Fruit fly (Drosophila melanogaster) whole organism, embryonic: ENCODE measurements around the gene ida.

Source experiments
- Abd-B ChIP-seq: fragments of 200-800 bp; sonication (Bioruptor generic); optimal IDR thresholded peaks from 2 replicates; lab custom pipeline; 2018; ENCODE audit warnings: missing biosample characterization, mild to moderate bottlenecking, missing genetic modification characterization, moderate library complexity
- Ada2b ChIP-seq: fragments of 200-800 bp; sonication (Bioruptor generic); IDR thresholded peaks from 2 replicates; pipeline ENCODE4 v1.3.6; 2022; ENCODE audit warnings: missing biosample characterization, missing genetic modification characterization
- Atf3 ChIP-seq: fragments of 200-800 bp; sonication (Bioruptor generic); optimal IDR thresholded peaks from 3 replicates; lab custom pipeline; 2016; ENCODE audit warnings: missing biosample characterization, missing genetic modification characterization
- B-H2 ChIP-seq: fragments of 200-800 bp; sonication (Bioruptor generic); optimal IDR thresholded peaks from 2 replicates; lab custom pipeline; 2018; ENCODE audit warnings: missing biosample characterization, mild to moderate bottlenecking, missing genetic modification characterization
- CG10209 ChIP-seq: fragments of 200-800 bp; sonication (Bioruptor generic); optimal IDR thresholded peaks from 3 replicates; lab custom pipeline; 2017; ENCODE audit warnings: missing biosample characterization, mild to moderate bottlenecking, missing genetic modification characterization, missing genetic modification reagents
- CG10267 ChIP-seq: fragments of 200-800 bp; sonication (Bioruptor generic); optimal IDR thresholded peaks from 2 replicates; lab custom pipeline; 2018; ENCODE audit warnings: missing biosample characterization, mild to moderate bottlenecking, missing genetic modification characterization, moderate library complexity
- CG10462 ChIP-seq: fragments of 200-800 bp; sonication (Bioruptor generic); optimal IDR thresholded peaks from 2 replicates; lab custom pipeline; 2016; ENCODE audit warnings: missing biosample characterization, missing genetic modification characterization
- CG11093 ChIP-seq: fragments of 200-800 bp; sonication (Bioruptor generic); IDR thresholded peaks from 3 replicates; pipeline ENCODE4 v1.3.6; 2022; ENCODE audit warnings: missing biosample characterization, missing genetic modification characterization
- CG12219 ChIP-seq: fragments of 200-800 bp; sonication (Bioruptor generic); optimal IDR thresholded peaks from 3 replicates; lab custom pipeline; 2018; ENCODE audit warnings: missing biosample characterization, mild to moderate bottlenecking, missing genetic modification characterization
- CG12744 ChIP-seq: fragments of 200-800 bp; sonication (Bioruptor generic); optimal IDR thresholded peaks from 2 replicates; lab custom pipeline; 2016; ENCODE audit warnings: missing biosample characterization, missing genetic modification characterization
- CG12769 ChIP-seq: fragments of 200-800 bp; sonication (Bioruptor generic); optimal IDR thresholded peaks from 2 replicates; lab custom pipeline; 2019; ENCODE audit warnings: missing biosample characterization, mild to moderate bottlenecking, missing genetic modification characterization, moderate library complexity
- CG14667 ChIP-seq: fragments of 200-800 bp; sonication (Bioruptor generic); IDR thresholded peaks from 2 replicates; pipeline ENCODE4 v1.3.6; 2022; ENCODE audit warnings: missing biosample characterization, missing genetic modification characterization
- CG15011 ChIP-seq: fragments of 200-800 bp; sonication (Bioruptor generic); optimal IDR thresholded peaks from 3 replicates; lab custom pipeline; 2018; ENCODE audit warnings: missing biosample characterization, mild to moderate bottlenecking, missing genetic modification characterization
- CG15514 ChIP-seq: fragments of 200-800 bp; sonication (Bioruptor generic); optimal IDR thresholded peaks from 3 replicates; lab custom pipeline; 2017; ENCODE audit warnings: missing biosample characterization, missing genetic modification characterization, mild to moderate bottlenecking, moderate library complexity, missing genetic modification reagents
- CG1603 ChIP-seq: fragments of 200-800 bp; sonication (Bioruptor generic); optimal IDR thresholded peaks from 2 replicates; lab custom pipeline; 2019; ENCODE audit warnings: missing biosample characterization, mild to moderate bottlenecking, missing genetic modification characterization, moderate library complexity
- CG18764 ChIP-seq: fragments of 200-800 bp; sonication (Bioruptor generic); optimal IDR thresholded peaks from 3 replicates; lab custom pipeline; 2016; ENCODE audit warnings: missing biosample characterization, missing genetic modification characterization
- CG2116 ChIP-seq: fragments of 200-800 bp; sonication (Bioruptor generic); optimal IDR thresholded peaks from 3 replicates; lab custom pipeline; 2018; ENCODE audit warnings: missing biosample characterization, mild to moderate bottlenecking, missing genetic modification characterization
- CG2199 ChIP-seq: fragments of 200-800 bp; sonication (Bioruptor generic); IDR thresholded peaks from 3 replicates; pipeline ENCODE4 v1.3.6; 2022; ENCODE audit warnings: missing biosample characterization, missing genetic modification characterization
- CG32767 ChIP-seq: fragments of 200-800 bp; sonication (Bioruptor generic); IDR thresholded peaks from 2 replicates; pipeline ENCODE4 v1.3.6; 2022; ENCODE audit warnings: missing biosample characterization, missing genetic modification characterization
- CG3726 ChIP-seq: fragments of 200-800 bp; sonication (Bioruptor generic); IDR thresholded peaks from 3 replicates; pipeline ENCODE4, ENCODE4 v1.3.6; 2022; ENCODE audit warnings: missing biosample characterization, missing genetic modification characterization
- CG6689 ChIP-seq: fragments of 200-800 bp; sonication (Bioruptor generic); IDR thresholded peaks from 2 replicates; pipeline ENCODE4 v1.3.6; 2022; ENCODE audit warnings: missing biosample characterization, missing genetic modification characterization
- CG8359 ChIP-seq: fragments of 200-800 bp; sonication (Bioruptor generic); optimal IDR thresholded peaks from 2 replicates; lab custom pipeline; 2017; ENCODE audit warnings: missing biosample characterization, mild to moderate bottlenecking, missing genetic modification characterization, borderline replicate concordance
- CG9932 ChIP-seq: fragments of 200-800 bp; sonication (Bioruptor generic); IDR thresholded peaks from 2 replicates; pipeline ENCODE4 v1.3.6; 2022; ENCODE audit warnings: missing biosample characterization, missing genetic modification characterization
- Dbx ChIP-seq: fragments of 200-800 bp; sonication (Bioruptor generic); IDR thresholded peaks from 3 replicates; pipeline ENCODE4 v1.3.6; 2022; ENCODE audit warnings: missing biosample characterization, missing genetic modification characterization
- Deaf1 ChIP-seq: fragments of 200-800 bp; optimal IDR thresholded peaks from 3 replicates; lab custom pipeline; 2019; ENCODE audit warnings: missing biosample characterization, mild to moderate bottlenecking, missing genetic modification characterization, moderate library complexity
- Kr ChIP-seq: fragments of 200-800 bp; sonication (Bioruptor generic); optimal IDR thresholded peaks from 2 replicates; lab custom pipeline; 2017; ENCODE audit warnings: missing biosample characterization, mild to moderate bottlenecking, missing genetic modification characterization
- Lhr ChIP-seq: fragments of 200-800 bp; sonication (Bioruptor generic); optimal IDR thresholded peaks from 3 replicates; lab custom pipeline; 2017; ENCODE audit warnings: mild to moderate bottlenecking, missing biosample characterization, missing genetic modification reagents, missing genetic modification characterization
- Lim3 ChIP-seq: fragments of 200-800 bp; sonication (Bioruptor generic); IDR thresholded peaks from 2 replicates; pipeline ENCODE4 v1.3.6; 2022; ENCODE audit warnings: missing biosample characterization, missing genetic modification characterization
- MTF-1 ChIP-seq: fragments of 200-800 bp; sonication (Bioruptor generic); optimal IDR thresholded peaks from 2 replicates; lab custom pipeline; 2018; ENCODE audit warnings: missing biosample characterization, mild to moderate bottlenecking, missing genetic modification characterization, borderline replicate concordance
- Max ChIP-seq: fragments of 200-800 bp; sonication (Bioruptor generic); optimal IDR thresholded peaks from 2 replicates; lab custom pipeline; 2016; ENCODE audit warnings: missing biosample characterization, mild to moderate bottlenecking, missing genetic modification characterization
- Med ChIP-seq: fragments of 200-800 bp; sonication (Bioruptor generic); peaks from one replicate; lab custom pipeline; 2016; ENCODE audit warnings: missing biosample characterization, missing genetic modification characterization, mild to moderate bottlenecking, inconsistent platforms, moderate library complexity
- NC2α ChIP-seq: fragments of 200-800 bp; sonication (Bioruptor generic); optimal IDR thresholded peaks from 2 replicates; lab custom pipeline; 2016; ENCODE audit warnings: missing biosample characterization, missing genetic modification characterization
- Oaz ChIP-seq: fragments of 200-800 bp; sonication (Bioruptor generic); IDR thresholded peaks from 2 replicates; pipeline ENCODE4 v1.3.6; 2022; ENCODE audit warnings: missing biosample characterization, missing genetic modification characterization
- Pdp1 ChIP-seq, 2 experiments: fragments of 200-800 bp; sonication (Bioruptor generic); optimal IDR thresholded peaks; 3 replicates each; lab custom pipeline; 2016; ENCODE audit warnings: missing biosample characterization in 2 of 2, missing genetic modification characterization in 2 of 2, mild to moderate bottlenecking in 1 of 2, moderate library complexity in 1 of 2
- YL-1 ChIP-seq: fragments of 200-800 bp; sonication (Bioruptor generic); optimal IDR thresholded peaks from 3 replicates; lab custom pipeline; 2017; ENCODE audit warnings: missing biosample characterization, mild to moderate bottlenecking, missing genetic modification characterization
- abd-A ChIP-seq: fragments of 200-800 bp; sonication (Bioruptor generic); optimal IDR thresholded peaks from 3 replicates; lab custom pipeline; 2019; ENCODE audit warnings: missing biosample characterization, mild to moderate bottlenecking, missing genetic modification characterization, moderate library complexity
- ara ChIP-seq: fragments of 200-800 bp; sonication (Bioruptor generic); IDR thresholded peaks from 2 replicates; pipeline ENCODE4 v1.3.6; 2022; ENCODE audit warnings: missing biosample characterization, missing genetic modification characterization
- cas ChIP-seq: fragments of 200-800 bp; sonication (Bioruptor generic); IDR thresholded peaks from 2 replicates; pipeline ENCODE4 v1.3.6; 2022; ENCODE audit warnings: missing biosample characterization, missing genetic modification characterization
- chif ChIP-seq, 2 experiments: fragments of 200-800 bp; sonication (Bioruptor generic); optimal IDR thresholded peaks; 3 replicates each; lab custom pipeline; 2016; ENCODE audit warnings: missing biosample characterization in 2 of 2, missing genetic modification characterization in 2 of 2
- dimm ChIP-seq: fragments of 200-800 bp; sonication (Bioruptor generic); IDR thresholded peaks from 2 replicates; pipeline ENCODE4 v1.3.6; 2022; ENCODE audit warnings: missing biosample characterization, missing genetic modification characterization
- jigr1 ChIP-seq: fragments of 200-800 bp; sonication (Bioruptor generic); IDR thresholded peaks from 3 replicates; pipeline ENCODE4 v1.3.6; 2022; ENCODE audit warnings: missing biosample characterization, missing genetic modification characterization
- nerfin-2 ChIP-seq: fragments of 200-800 bp; sonication (Bioruptor generic); IDR thresholded peaks from 2 replicates; pipeline ENCODE4 v1.3.6; 2022; ENCODE audit warnings: missing biosample characterization, missing genetic modification characterization; ENCODE audit not compliant: partially characterized antibody
- pho ChIP-seq: fragments of 200-800 bp; sonication (Bioruptor generic); optimal IDR thresholded peaks from 2 replicates; lab custom pipeline; 2016; ENCODE audit warnings: missing biosample characterization, missing genetic modification characterization
- phol ChIP-seq: fragments of 200-800 bp; sonication (Bioruptor generic); optimal IDR thresholded peaks from 3 replicates; lab custom pipeline; 2018; ENCODE audit warnings: missing biosample characterization, mild to moderate bottlenecking, missing genetic modification characterization, moderate library complexity
- row ChIP-seq: fragments of 200-800 bp; sonication (Bioruptor generic); IDR thresholded peaks from 3 replicates; pipeline ENCODE4 v1.3.6; 2022; ENCODE audit warnings: missing biosample characterization, missing genetic modification characterization
- run ChIP-seq: fragments of 200-800 bp; sonication (Bioruptor generic); optimal IDR thresholded peaks from 3 replicates; lab custom pipeline; 2018; ENCODE audit warnings: missing biosample characterization, mild to moderate bottlenecking, missing genetic modification characterization
- salm ChIP-seq: fragments of 200-800 bp; sonication (Bioruptor generic); optimal IDR thresholded peaks from 2 replicates; lab custom pipeline; 2018; ENCODE audit warnings: missing biosample characterization, mild to moderate bottlenecking, missing genetic modification characterization
- sens-2 ChIP-seq: fragments of 200-800 bp; sonication (Bioruptor generic); IDR thresholded peaks from 2 replicates; pipeline ENCODE4 v1.3.6; 2022; ENCODE audit warnings: missing biosample characterization, missing genetic modification characterization
- so ChIP-seq: fragments of 200-800 bp; sonication (Bioruptor generic); IDR thresholded peaks from 3 replicates; pipeline ENCODE4 v1.3.6; 2022; ENCODE audit warnings: missing biosample characterization, missing genetic modification characterization
- ttk ChIP-seq: fragments of 200-800 bp; sonication (Bioruptor generic); IDR thresholded peaks from 2 replicates; pipeline ENCODE4 v2.1.2; 2022; ENCODE audit warnings: missing biosample characterization, missing genetic modification characterization
- unpg ChIP-seq: fragments of 200-800 bp; sonication (Bioruptor generic); optimal IDR thresholded peaks from 3 replicates; lab custom pipeline; 2018; ENCODE audit warnings: missing biosample characterization, mild to moderate bottlenecking, missing genetic modification characterization, moderate library complexity
- zfh1 ChIP-seq: fragments of 200-800 bp; sonication (Bioruptor generic); IDR thresholded peaks from 3 replicates; pipeline ENCODE4 v1.3.6; 2022; ENCODE audit warnings: missing biosample characterization, missing genetic modification characterization

ida gene

DNA sequence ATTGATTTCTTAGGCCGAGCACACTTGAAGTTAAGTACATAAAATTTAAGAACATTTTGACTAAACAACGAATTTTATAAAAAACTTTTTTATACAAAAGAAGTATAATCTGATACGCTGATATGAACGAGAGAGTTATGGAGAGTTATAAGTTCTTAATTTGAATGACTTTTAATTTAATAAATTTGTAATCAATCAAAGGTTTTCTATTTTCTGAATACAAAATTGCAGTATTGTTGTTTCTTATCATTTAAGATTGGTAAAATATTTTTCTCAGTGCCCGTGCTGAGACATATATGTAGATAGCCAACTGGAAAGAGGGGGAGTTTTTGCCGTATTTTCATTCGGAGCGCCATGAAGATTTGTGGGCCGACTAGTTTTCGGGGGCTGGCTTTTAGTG, 32.0 kb upstream of the ida start (continued):
- no peak for TF ChIP-seq cas
- TF ChIP-seq phol, result peak; percentile 57
- peak; percentile 18 for TF ChIP-seq Lhr
- peak; percentile 49 for TF ChIP-seq Abd-B
- no peak for TF ChIP-seq Kr (GFP tag; lab: Kevin White, UChicago)
- TF ChIP-seq CG15011, result no peak
- no peak for TF ChIP-seq CG12744
- no peak for TF ChIP-seq so (GFP tag; lab: Robert Waterston, UW)
- TF ChIP-seq Deaf1 (tag; lab: Kevin White, UChicago), result no peak
- peak; percentile 60 for TF ChIP-seq CG10267 (tag; lab: Kevin White, UChicago)
- TF ChIP-seq CG12769 (tag; lab: Kevin White, UChicago), result no peak
- no peak for TF ChIP-seq CG14667 (GFP tag; lab: Robert Waterston, UW)
- TF ChIP-seq salm, result no peak
- TF ChIP-seq CG11093 (GFP tag; lab: Robert Waterston, UW), result no peak
- TF ChIP-seq B-H2 (GFP tag; lab: Kevin White, UChicago), result no peak
- no peak for TF ChIP-seq CG3726 (GFP tag; lab: Robert Waterston, UW)
- TF ChIP-seq Atf3 (GFP tag; lab: Kevin White, UChicago), result no peak
- no peak; the same call in 1 of the 2 replicates for TF ChIP-seq ara (GFP tag; lab: Robert Waterston, UW)
- peak; percentile 13 to 36 for TF ChIP-seq chif (GFP tag; optimal IDR thresholded peaks at IDR 0.05; lab: Kevin White, UChicago)
- no peak for TF ChIP-seq CG32767 (GFP tag; lab: Robert Waterston, UW)
- no peak for TF ChIP-seq CG10462 (GFP tag; lab: Kevin White, UChicago)
- no peak for TF ChIP-seq MTF-1 (GFP tag; lab: Kevin White, UChicago)
- TF ChIP-seq CG1603, result no peak
- TF ChIP-seq CG9932 (GFP tag; lab: Robert Waterston, UW), result no peak
- no peak for TF ChIP-seq Oaz
- TF ChIP-seq CG2199 (GFP tag; lab: Robert Waterston, UW), result no peak
- no peak for TF ChIP-seq CG12219
- TF ChIP-seq NC2α (GFP tag; lab: Kevin White, UChicago), result no peak
- no peak for TF ChIP-seq sens-2 (GFP tag; lab: Robert Waterston, UW)
- no peak for TF ChIP-seq Ada2b (GFP tag; lab: Robert Waterston, UW)
- no peak for TF ChIP-seq ttk (GFP tag; lab: Robert Waterston, UW)
- 0 out of 3 replicates have a peak, but pooled peaks have one; percentile 23 for TF ChIP-seq zfh1 (GFP tag; lab: Robert Waterston, UW)
- peak; percentile 52 for TF ChIP-seq unpg
- TF ChIP-seq jigr1 (GFP tag; lab: Robert Waterston, UW), result no peak
- TF ChIP-seq Dbx, result no peak
- TF ChIP-seq YL-1 (GFP tag; lab: Kevin White, UChicago), result no peak
- peak; percentile 12; the same call in 1 of the 3 replicates for TF ChIP-seq row (GFP tag; lab: Robert Waterston, UW)
- no peak for TF ChIP-seq dimm (GFP tag; lab: Robert Waterston, UW)
- TF ChIP-seq CG15514 (GFP tag; lab: Kevin White, UChicago), result no peak
- TF ChIP-seq CG6689 (GFP tag; lab: Robert Waterston, UW), result peak; percentile 37; the same call in 1 of the 2 replicates
- TF ChIP-seq CG10209 (GFP tag; lab: Kevin White, UChicago), result no peak
- no peak for TF ChIP-seq CG8359
- no peak for TF ChIP-seq Lim3 (GFP tag; lab: Robert Waterston, UW)
- no peak for TF ChIP-seq pho (GFP tag; lab: Kevin White, UChicago)
- no peak for TF ChIP-seq Max (GFP tag; lab: Kevin White, UChicago)
- TF ChIP-seq CG18764 (GFP tag; lab: Kevin White, UChicago), result no peak
- no peak for TF ChIP-seq abd-A (tag; lab: Kevin White, UChicago)
- TF ChIP-seq Pdp1 (GFP tag; optimal IDR thresholded peaks at IDR 0.05; lab: Kevin White, UChicago), result no peak
- TF ChIP-seq Med (GFP tag; lab: Kevin White, UChicago), result no peak
- no peak for TF ChIP-seq nerfin-2
- no peak for TF ChIP-seq CG2116 (GFP tag; lab: Kevin White, UChicago)
- TF ChIP-seq run (tag; lab: Kevin White, UChicago), result no peak
